Worm (Caenorhabditis elegans) whole organism, mixed stage, embryonic: ENCODE measurements around the gene H21P03.10.

Experiments used
- M03D4.4 ChIP-seq: sonication (generic microtip); optimal IDR thresholded peaks from 2 replicates; lab custom pipeline; 2017; ENCODE audit warnings: mild to moderate bottlenecking, missing genetic modification characterization, missing compliant biosample characterization
- pha-4 ChIP-seq: fragments of 150-350 bp; optimal IDR thresholded peaks from 2 replicates; lab custom pipeline; 2018; ENCODE audit warnings: missing biosample characterization, missing genetic modification reagents, missing genetic modification characterization

ce11 chrIV:11503654-11504053, 3.1 kb downstream of the H21P03.10 start:
- TF ChIP-seq pha-4 (no peak), M03D4.4 (tag; lab: Kevin White, UChicago) (no peak)
